Worm (Caenorhabditis elegans) whole organism, early embryonic: ENCODE results near the gene srh-83.

Source experiments
- B0310.2 ChIP-seq: sonication (generic microtip); optimal IDR thresholded peaks from 2 replicates; lab custom pipeline; 2016; ENCODE audit warnings: mild to moderate bottlenecking, missing genetic modification characterization, missing compliant biosample characterization
- F13C5.2 ChIP-seq: sonication (generic microtip); optimal IDR thresholded peaks from 2 replicates; lab custom pipeline; 2017; ENCODE audit warnings: mild to moderate bottlenecking, missing genetic modification characterization, inconsistent platforms, missing compliant biosample characterization
- aly-1 ChIP-seq: sonication (generic microtip); optimal IDR thresholded peaks from 2 replicates; lab custom pipeline; 2016; ENCODE audit warnings: missing genetic modification characterization, missing compliant biosample characterization
- ama-1 ChIP-seq: fragments of 150-350 bp; optimal IDR thresholded peaks from 2 replicates; lab custom pipeline; 2014
- ceh-13 ChIP-seq: fragments of 200-800 bp; sonication (Bioruptor generic); optimal IDR thresholded peaks from 2 replicates; lab custom pipeline; 2018; ENCODE audit warnings: mild to moderate bottlenecking, missing genetic modification characterization, missing compliant biosample characterization
- ceh-36 ChIP-seq: sonication (generic microtip); optimal IDR thresholded peaks from 2 replicates; lab custom pipeline; 2016; ENCODE audit warnings: missing genetic modification characterization, inconsistent platforms, missing compliant biosample characterization
- flt-1 ChIP-seq: fragments of 200-800 bp; sonication (Bioruptor generic); IDR thresholded peaks from 2 replicates; pipeline ENCODE4 v1.3.6; 2022; ENCODE audit warnings: missing genetic modification characterization, missing compliant biosample characterization
- hmbx-1 ChIP-seq: sonication (generic microtip); optimal IDR thresholded peaks from 2 replicates; lab custom pipeline; 2016; ENCODE audit warnings: mild to moderate bottlenecking, missing genetic modification characterization, missing compliant biosample characterization
- hnd-1 ChIP-seq: sonication (generic microtip); optimal IDR thresholded peaks from 2 replicates; lab custom pipeline; 2016; ENCODE audit warnings: missing genetic modification characterization, missing compliant biosample characterization
- pes-1 ChIP-seq: fragments of 200-800 bp; sonication (Bioruptor generic); IDR thresholded peaks from 2 replicates; pipeline ENCODE4 v1.3.6; 2022; ENCODE audit warnings: missing genetic modification reagents, missing genetic modification characterization, missing compliant biosample characterization
- scrt-1 ChIP-seq: fragments of 200-800 bp; sonication (Bioruptor generic); IDR thresholded peaks from 2 replicates; pipeline ENCODE4 v1.3.6; 2022; ENCODE audit warnings: missing genetic modification characterization, missing compliant biosample characterization
- tbx-11 ChIP-seq: fragments of 200-800 bp; sonication (Bioruptor generic); IDR thresholded peaks from 2 replicates; pipeline ENCODE4 v1.3.6; 2022; ENCODE audit warnings: missing genetic modification characterization, missing compliant biosample characterization
- tbx-37 ChIP-seq: fragments of 200-800 bp; sonication (Bioruptor generic); conservative IDR thresholded peaks from 2 replicates; pipeline ENCODE4 v1.3.6; 2022; ENCODE audit warnings: missing genetic modification reagents, missing genetic modification characterization, missing compliant biosample characterization
- tra-4 ChIP-seq: sonication (generic microtip); optimal IDR thresholded peaks from 2 replicates; lab custom pipeline; 2017; ENCODE audit warnings: missing genetic modification characterization, missing compliant biosample characterization

- TF ChIP-seq tbx-11 (no peak), ama-1 (no peak), hmbx-1 (no peak), B0310.2 (tag; lab: Kevin White, UChicago) (no peak), scrt-1 (GFP tag; lab: Robert Waterston, UW) (no peak), pes-1 (no peak), tra-4 (tag; lab: Kevin White, UChicago) (no peak), hnd-1 (tag; lab: Kevin White, UChicago) (no peak), flt-1 (GFP tag; lab: Robert Waterston, UW) (no peak), aly-1 (tag; lab: Kevin White, UChicago) (no peak), ceh-36 (no peak), F13C5.2 (tag; lab: Kevin White, UChicago) (no peak), ceh-13 (GFP tag; lab: Kevin White, UChicago) (no peak), tbx-37 (GFP tag; lab: Robert Waterston, UW) (no peak)
Observed at ce11 chrV:7150570-7150969, 13.7 kb upstream of the srh-83 start, which contains the start of gene F10D2.8.
